Fruit fly (Drosophila melanogaster): ENCODE measurements around the gene ear.

The ear gene

DNA sequence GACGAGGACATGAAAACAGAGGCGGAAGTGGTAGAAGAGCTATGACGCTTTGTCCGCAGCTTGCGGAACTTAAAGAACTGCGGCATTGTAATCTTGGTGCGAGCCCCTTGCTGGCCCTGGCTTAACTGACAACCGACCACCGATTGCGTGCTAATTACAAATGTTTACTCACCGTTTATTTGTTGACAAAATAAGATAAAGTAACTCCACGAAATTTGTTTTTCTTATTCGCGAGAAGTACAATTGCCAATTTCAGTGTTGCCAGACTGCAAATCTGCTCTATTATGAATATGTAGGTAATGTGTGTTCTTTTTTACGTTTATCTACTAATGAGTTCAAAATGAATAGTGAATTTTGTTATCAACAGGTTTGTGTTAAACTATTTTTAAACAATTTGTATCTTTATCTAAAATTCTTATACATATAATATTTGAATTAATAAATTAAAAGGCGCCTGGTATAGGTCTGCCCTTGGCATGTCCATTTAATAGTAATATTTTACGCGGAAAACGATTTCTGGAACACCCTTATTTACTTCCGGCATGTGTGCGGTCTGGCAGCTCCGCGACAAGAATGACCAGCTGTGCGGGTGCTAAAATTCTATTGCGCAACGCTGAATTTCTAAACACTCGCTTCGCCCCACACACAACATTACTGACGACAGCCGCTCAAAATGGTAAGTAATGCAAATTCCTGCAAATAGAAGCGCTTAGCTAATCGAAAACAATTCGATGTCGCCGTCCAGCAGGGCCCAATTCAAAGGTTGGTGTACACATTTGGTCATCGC, 36.3 kb downstream of the ear start, which contains the start of the genes Atg4b and Hibch (continued):
- peak; percentile 87 for TF ChIP-seq MBD-R2 (GFP tag; IDR thresholded peaks at IDR 0.05)
- peak; percentile 87 for TF ChIP-seq CG13775 (GFP tag; optimal IDR thresholded peaks at IDR 0.05)
- peak; percentile 18 for TF ChIP-seq schlank (tag; optimal IDR thresholded peaks at IDR 0.05)
- no peak for TF ChIP-seq run (tag; optimal IDR thresholded peaks at IDR 0.05)
- peak; percentile 34 for TF ChIP-seq jumu (GFP tag; optimal IDR thresholded peaks at IDR 0.05)
- TF ChIP-seq CG7786 (GFP tag; optimal IDR thresholded peaks at IDR 0.05) = no peak
- TF ChIP-seq CG17385 (GFP tag; optimal IDR thresholded peaks at IDR 0.05) = peak; percentile 64
- TF ChIP-seq Hr39 (optimal IDR thresholded peaks at IDR 0.05) = no peak
- TF ChIP-seq CG17612 (GFP tag; IDR thresholded peaks at IDR 0.05) = peak; percentile 66; the same call in 1 of the 2 replicates
- 0 out of 2 replicates have a peak, but pooled peaks have one; percentile 30 for TF ChIP-seq dimm (GFP tag; IDR thresholded peaks at IDR 0.05)
- peak; percentile 43; the same call in 1 of the 2 replicates for TF ChIP-seq Adf1 (GFP tag; IDR thresholded peaks at IDR 0.05)
- TF ChIP-seq klu (GFP tag; IDR thresholded peaks at IDR 0.05) = peak; percentile 87
- 0 out of 3 replicates have a peak, but pooled peaks have one; percentile 22 for TF ChIP-seq z (GFP tag; IDR thresholded peaks at IDR 0.05)
- TF ChIP-seq Chrac-16 (GFP tag; optimal IDR thresholded peaks at IDR 0.05) = peak; percentile 79
- TF ChIP-seq CG10543 (GFP tag; optimal IDR thresholded peaks at IDR 0.05) = peak; percentile 96
- TF ChIP-seq zf30C (GFP tag; optimal IDR thresholded peaks at IDR 0.05) = no peak
- no peak for TF ChIP-seq TFAM (GFP tag; optimal IDR thresholded peaks at IDR 0.05)
- peak; percentile 81 for TF ChIP-seq Dbx (GFP tag; IDR thresholded peaks at IDR 0.05)
- peak; percentile 8 for TF ChIP-seq Sry-δ (GFP tag; optimal IDR thresholded peaks at IDR 0.05)
- peak in 1 of 3 experiments; percentile 57 for TF ChIP-seq Stat92E (GFP tag; optimal IDR thresholded peaks at IDR 0.05)
- TF ChIP-seq CrebB (tag; optimal IDR thresholded peaks at IDR 0.05) = peak; percentile 35
- TF ChIP-seq CG6689 (GFP tag; IDR thresholded peaks at IDR 0.05) = peak; percentile 94
- no peak for TF ChIP-seq hth (optimal IDR thresholded peaks at IDR 0.05)
- peak; percentile 29; the same call in 1 of the 2 replicates for TF ChIP-seq peb (GFP tag; IDR thresholded peaks at IDR 0.05)
- TF ChIP-seq slbo (GFP tag; IDR thresholded peaks at IDR 0.05) = peak; percentile 91
- TF ChIP-seq CG9727 (GFP tag; optimal IDR thresholded peaks at IDR 0.05) = peak; percentile 82
- TF ChIP-seq CG34422 (GFP tag; IDR thresholded peaks at IDR 0.05) = peak; percentile 91
- peak; percentile 49; the same call in 2 of the 3 replicates for TF ChIP-seq CG11560 (tag; IDR thresholded peaks at IDR 0.05)
- TF ChIP-seq CG1024 (GFP tag; IDR thresholded peaks at IDR 0.05) = no peak
- no peak for TF ChIP-seq bowl (GFP tag; IDR thresholded peaks at IDR 0.05)
- TF ChIP-seq chm (GFP tag; IDR thresholded peaks at IDR 0.05) = 0 out of 2 replicates have a peak, but pooled peaks have one; percentile 42
- no peak for TF ChIP-seq Vsx1 (GFP tag; optimal IDR thresholded peaks at IDR 0.05)
- no peak for TF ChIP-seq CG7271 (tag; optimal IDR thresholded peaks at IDR 0.05)
- TF ChIP-seq zen2 (GFP tag; IDR thresholded peaks at IDR 0.05; ENCODE audit: partially characterized antibody) = no peak
- TF ChIP-seq CG12299 (tag; optimal IDR thresholded peaks at IDR 0.05) = peak; percentile 79
- TF ChIP-seq Ets65A (GFP tag) = peak; percentile 89
- TF ChIP-seq CG10654 (GFP tag; optimal IDR thresholded peaks at IDR 0.05) = peak; percentile 76
- TF ChIP-seq CG5953 (GFP tag; IDR thresholded peaks at IDR 0.05) = peak; percentile 56; the same call in 1 of the 2 replicates
- TF ChIP-seq yki (optimal IDR thresholded peaks at IDR 0.05) = no peak
- TF ChIP-seq ranshi (GFP tag; IDR thresholded peaks at IDR 0.05) = peak; percentile 77
- TF ChIP-seq pb (GFP tag; optimal IDR thresholded peaks at IDR 0.05) = no peak
- TF ChIP-seq Nf-YA (GFP tag; IDR thresholded peaks at IDR 0.05) = no peak
- peak; percentile 22; the same call in 1 of the 2 replicates for TF ChIP-seq Scr (GFP tag; IDR thresholded peaks at IDR 0.05; ENCODE audit: partially characterized antibody)
- peak; percentile 45; the same call in 1 of the 3 replicates for TF ChIP-seq jigr1 (GFP tag; IDR thresholded peaks at IDR 0.05)
- peak; percentile 82 for TF ChIP-seq CG34376 (GFP tag; optimal IDR thresholded peaks at IDR 0.05)
- peak; percentile 60; the same call in 2 of the 3 replicates for TF ChIP-seq CG6175 (GFP tag; IDR thresholded peaks at IDR 0.05)
- TF ChIP-seq CG17568 (GFP tag; optimal IDR thresholded peaks at IDR 0.05) = no peak
- peak; percentile 43 for TF ChIP-seq Lhr (GFP tag; optimal IDR thresholded peaks at IDR 0.05)
- no peak for TF ChIP-seq CG14860 (GFP tag; IDR thresholded peaks at IDR 0.05; ENCODE audit: partially characterized antibody)
- TF ChIP-seq trh (GFP tag; optimal IDR thresholded peaks at IDR 0.05) = peak; percentile 45
